Worm (Caenorhabditis elegans): Measurements from ENCODE around the gene peli-1.

ce11 chrV:5691665-5692407, 13.8 kb upstream of the peli-1 start, which contains the start of gene F25B4.8:
- TF ChIP-seq nhr-11 (tag; optimal IDR thresholded peaks at IDR 0.05) (no peak), egl-27 (tag; optimal IDR thresholded peaks at IDR 0.05) (no peak), nfya-1 (tag; optimal IDR thresholded peaks at IDR 0.05; ENCODE audit: insufficient read depth) (no peak), nhr-237 (tag; optimal IDR thresholded peaks at IDR 0.05) (no peak)

Measured in whole organism, L3 larva.